Worm (Caenorhabditis elegans): ENCODE measurements around the gene act-4.
A peak's percentile ranks its signal among the peaks of the same experiment; 100 is the strongest.

DNA sequence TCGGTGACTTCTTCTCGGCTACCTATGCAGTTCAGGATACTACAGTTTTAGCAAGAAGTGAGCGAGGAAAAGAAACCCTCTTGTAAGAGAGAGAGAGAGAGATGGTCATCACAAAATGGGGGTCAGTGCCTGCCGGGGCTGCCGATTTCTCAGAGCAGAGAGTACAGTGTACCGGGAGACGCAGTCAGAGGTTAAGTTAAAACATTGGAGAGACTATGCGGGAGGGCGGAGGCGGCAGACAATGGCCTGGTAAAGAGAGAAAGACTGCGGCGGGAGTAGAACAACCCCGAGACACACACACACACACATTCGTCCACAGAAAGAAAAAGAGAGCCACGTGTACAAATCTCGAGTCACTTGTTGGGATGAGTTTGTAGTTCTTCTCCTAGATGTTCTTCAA is 11.0 kb downstream of the act-4 start:
- TF ChIP-seq grh-1 (GFP tag; IDR thresholded peaks at IDR 0.05), result 0 out of 2 replicates have a peak, but pooled peaks have one; percentile 34
- TF ChIP-seq irx-1 (tag; optimal IDR thresholded peaks at IDR 0.05), result peak; percentile 20
- TF ChIP-seq nhr-12 (tag; optimal IDR thresholded peaks at IDR 0.05), result no peak

Data from whole organism, L1 larva.